Worm (Caenorhabditis elegans): ENCODE data around the gene lgc-18.

DNA sequence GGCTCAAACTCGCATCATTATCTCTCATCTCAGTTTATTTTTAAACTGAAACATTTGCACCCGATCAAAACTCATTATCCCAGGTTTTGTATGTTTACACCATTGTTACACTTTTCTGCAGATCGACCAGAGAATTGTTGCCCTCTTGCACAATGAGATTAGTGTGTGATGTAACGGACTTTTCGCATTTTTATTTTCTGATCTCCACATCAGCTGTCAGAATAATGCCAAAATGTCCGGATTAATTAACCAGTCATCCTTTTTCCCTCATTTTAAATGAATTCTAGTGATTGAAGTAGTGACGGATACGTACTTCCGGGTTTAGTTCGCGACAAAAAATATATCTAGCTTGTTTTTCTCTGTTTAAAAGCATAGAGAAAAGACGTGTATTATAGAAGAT is 33.2 kb downstream of the lgc-18 start:
- TF ChIP-seq ceh-36 (tag; optimal IDR thresholded peaks at IDR 0.05) (peak; percentile 18), B0310.2 (tag; optimal IDR thresholded peaks at IDR 0.05) (no peak), tra-4 (tag; optimal IDR thresholded peaks at IDR 0.05) (no peak), ama-1 (optimal IDR thresholded peaks at IDR 0.05) (no peak), hmg-4 (GFP tag; optimal IDR thresholded peaks at IDR 0.05) (no peak), flt-1 (GFP tag; IDR thresholded peaks at IDR 0.05) (no peak), scrt-1 (GFP tag; IDR thresholded peaks at IDR 0.05) (no peak), hnd-1 (tag; optimal IDR thresholded peaks at IDR 0.05) (no peak), F13C5.2 (tag; optimal IDR thresholded peaks at IDR 0.05) (no peak), hmbx-1 (tag; optimal IDR thresholded peaks at IDR 0.05) (no peak), ceh-13 (GFP tag; optimal IDR thresholded peaks at IDR 0.05) (no peak), aly-1 (tag; optimal IDR thresholded peaks at IDR 0.05) (no peak), tbx-11 (GFP tag; IDR thresholded peaks at IDR 0.05) (no peak)
